Fruit fly (Drosophila melanogaster) whole organism, wandering third instar larva: ENCODE measurements around the gene CG33688.
A peak's percentile ranks its signal among the peaks of the same experiment; 100 is the strongest.

ENCODE experiments used
- Abd-B ChIP-seq: fragments of >200 bp; optimal IDR thresholded peaks from 2 replicates; lab custom pipeline; 2017; ENCODE audit warnings: missing biosample characterization, missing genetic modification characterization
- CG32264 ChIP-seq: fragments of 200-800 bp; sonication (Bioruptor generic); optimal IDR thresholded peaks from 2 replicates; lab custom pipeline; 2016; ENCODE audit warnings: missing biosample characterization, missing genetic modification characterization
- CG9705 ChIP-seq: fragments of 200-800 bp; sonication (Bioruptor generic); optimal IDR thresholded peaks from 2 replicates; lab custom pipeline; 2018; ENCODE audit warnings: missing biosample characterization, mild to moderate bottlenecking, missing genetic modification characterization
- CrebA ChIP-seq: fragments of 200-800 bp; sonication (Bioruptor generic); optimal IDR thresholded peaks from 2 replicates; lab custom pipeline; 2016; ENCODE audit warnings: missing biosample characterization, mild to moderate bottlenecking, missing genetic modification characterization, borderline replicate concordance
- Dfd ChIP-seq: fragments of >200 bp; optimal IDR thresholded peaks from 2 replicates; lab custom pipeline; 2017; ENCODE audit warnings: missing biosample characterization, missing genetic modification characterization
- Dif ChIP-seq: fragments of 200-275, 200-300 bp; sonication (Bioruptor generic); optimal IDR thresholded peaks from 2 replicates; lab custom pipeline; 2018; ENCODE audit warnings: missing biosample characterization, missing genetic modification characterization; ENCODE audit not compliant: partially characterized antibody
- GATAd ChIP-seq: sonication (Bioruptor generic); optimal IDR thresholded peaks from 2 replicates; lab custom pipeline; 2016; ENCODE audit warnings: missing biosample characterization, missing genetic modification characterization
- HLH106 ChIP-seq: fragments of 200-800 bp; optimal IDR thresholded peaks from 3 replicates; lab custom pipeline; 2019; ENCODE audit warnings: missing biosample characterization, mild to moderate bottlenecking, missing genetic modification characterization, moderate library complexity
- Hnf4 ChIP-seq: fragments of 200-800 bp; sonication (Bioruptor generic); optimal IDR thresholded peaks from 2 replicates; lab custom pipeline; 2016; ENCODE audit warnings: missing biosample characterization, mild to moderate bottlenecking, missing genetic modification characterization
- Hr78 ChIP-seq: fragments of >200 bp; optimal IDR thresholded peaks from 2 replicates; lab custom pipeline; 2017; ENCODE audit warnings: missing biosample characterization, missing genetic modification characterization
- Hr83 ChIP-seq: fragments of 200-300 bp; sonication (Bioruptor generic); optimal IDR thresholded peaks from 2 replicates; lab custom pipeline; 2016; ENCODE audit warnings: missing biosample characterization, mild to moderate bottlenecking, missing genetic modification characterization, moderate library complexity; ENCODE audit not compliant: poor library complexity, severe bottlenecking
- Jra ChIP-seq: sonication (Bioruptor generic); optimal IDR thresholded peaks from 2 replicates; lab custom pipeline; 2016; ENCODE audit warnings: missing biosample characterization, missing genetic modification characterization
- Mio ChIP-seq: sonication (Bioruptor generic); optimal IDR thresholded peaks from 2 replicates; lab custom pipeline; 2016; ENCODE audit warnings: missing biosample characterization, missing genetic modification characterization
- Myc ChIP-seq: fragments of >200 bp; optimal IDR thresholded peaks from 2 replicates; lab custom pipeline; 2017
- OdsH ChIP-seq: fragments of 200-800 bp; sonication (Bioruptor generic); optimal IDR thresholded peaks from 2 replicates; lab custom pipeline; 2016; ENCODE audit warnings: missing biosample characterization, mild to moderate bottlenecking, missing genetic modification characterization
- Rel ChIP-seq, 2 experiments: fragments of 200-800 bp; sonication (Bioruptor generic) in 1 of 2; optimal IDR thresholded peaks; 2 replicates in 1 of 2; 3 replicates in 1 of 2; lab custom pipeline; 2016 to 2019; ENCODE audit warnings: mild to moderate bottlenecking in 2 of 2, missing biosample characterization in 2 of 2, missing genetic modification characterization in 2 of 2, moderate library complexity in 1 of 2
- Sp1 ChIP-seq: fragments of 200-800 bp; sonication (Bioruptor generic); optimal IDR thresholded peaks from 3 replicates; lab custom pipeline; 2019; ENCODE audit warnings: missing biosample characterization, mild to moderate bottlenecking, missing genetic modification characterization, moderate library complexity
- Vsx2 ChIP-seq: fragments of 200-300, 225-300 bp; sonication (Bioruptor generic); optimal IDR thresholded peaks from 2 replicates; lab custom pipeline; 2018; ENCODE audit warnings: missing biosample characterization, missing genetic modification characterization; ENCODE audit not compliant: partially characterized antibody
- br ChIP-seq: fragments of 200-800 bp; sonication (Bioruptor generic); optimal IDR thresholded peaks from 2 replicates; lab custom pipeline; 2016; ENCODE audit warnings: missing biosample characterization, missing genetic modification characterization
- brk ChIP-seq: fragments of 200-800 bp; sonication (Bioruptor generic); optimal IDR thresholded peaks from 2 replicates; lab custom pipeline; 2016; ENCODE audit warnings: missing biosample characterization, mild to moderate bottlenecking, missing genetic modification characterization
- dl ChIP-seq, 2 experiments: fragments of 175-275, 200-275 bp in 1 of 2; fragments of 200-275 bp in 1 of 2; sonication (Bioruptor generic); optimal IDR thresholded peaks; lab custom pipeline; 2018; ENCODE audit warnings: mild to moderate bottlenecking in 2 of 2, missing biosample characterization in 2 of 2, missing genetic modification characterization in 2 of 2, moderate library complexity in 2 of 2; ENCODE audit not compliant: partially characterized antibody in 2 of 2, insufficient read depth in 1 of 2
- dmrt93B ChIP-seq: fragments of 200-800 bp; sonication (Bioruptor generic); optimal IDR thresholded peaks from 2 replicates; lab custom pipeline; 2018; ENCODE audit warnings: missing biosample characterization, mild to moderate bottlenecking, missing genetic modification characterization
- dsf ChIP-seq: sonication (Bioruptor generic); optimal IDR thresholded peaks from 2 replicates; lab custom pipeline; 2016; ENCODE audit warnings: missing biosample characterization, missing genetic modification characterization, borderline replicate concordance
- ey ChIP-seq: fragments of 200-800 bp; sonication (Bioruptor generic); optimal IDR thresholded peaks from 2 replicates; lab custom pipeline; 2016; ENCODE audit warnings: missing biosample characterization, missing genetic modification characterization
- foxo ChIP-seq, 2 experiments: fragments of 200-800 bp; sonication (Bioruptor generic); optimal IDR thresholded peaks; 2 replicates in 1 of 2; 3 replicates in 1 of 2; lab custom pipeline; 2016 to 2017; ENCODE audit warnings: missing biosample characterization in 2 of 2, missing genetic modification characterization in 2 of 2
- fru ChIP-seq: fragments of 200-800 bp; sonication (Bioruptor generic); optimal IDR thresholded peaks from 3 replicates; lab custom pipeline; 2016; ENCODE audit warnings: missing biosample characterization, mild to moderate bottlenecking, missing genetic modification characterization
- h ChIP-seq: fragments of 200-800 bp; sonication (Bioruptor generic); optimal IDR thresholded peaks from 3 replicates; lab custom pipeline; 2016; ENCODE audit warnings: missing biosample characterization, mild to moderate bottlenecking, missing genetic modification characterization
- jim ChIP-seq: fragments of 175-275, 200-325 bp; sonication (Bioruptor generic); optimal IDR thresholded peaks from 2 replicates; lab custom pipeline; 2016; ENCODE audit warnings: missing biosample characterization, mild to moderate bottlenecking, missing genetic modification characterization
- lola ChIP-seq: fragments of >200 bp; optimal IDR thresholded peaks from 2 replicates; lab custom pipeline; 2017; ENCODE audit warnings: missing biosample characterization, missing genetic modification characterization
- pan ChIP-seq: fragments of >200 bp; optimal IDR thresholded peaks from 2 replicates; lab custom pipeline; 2017
- psq ChIP-seq: fragments of 200-800 bp; sonication (Bioruptor generic); optimal IDR thresholded peaks from 3 replicates; lab custom pipeline; 2017; ENCODE audit warnings: missing biosample characterization, mild to moderate bottlenecking, missing genetic modification characterization, moderate library complexity
- rgr ChIP-seq: fragments of 200-800 bp; sonication (Bioruptor generic); optimal IDR thresholded peaks from 3 replicates; lab custom pipeline; 2016; ENCODE audit warnings: missing biosample characterization, mild to moderate bottlenecking, missing genetic modification characterization
- sage ChIP-seq: fragments of 200-800 bp; sonication (Bioruptor generic); optimal IDR thresholded peaks from 2 replicates; lab custom pipeline; 2016; ENCODE audit warnings: missing biosample characterization, mild to moderate bottlenecking, missing genetic modification characterization
- sv ChIP-seq: fragments of 200-800 bp; sonication (Bioruptor generic); optimal IDR thresholded peaks from 3 replicates; lab custom pipeline; 2016; ENCODE audit warnings: missing biosample characterization, missing genetic modification characterization
- tai ChIP-seq: sonication (Bioruptor generic); optimal IDR thresholded peaks from 2 replicates; lab custom pipeline; 2016; ENCODE audit warnings: missing biosample characterization, missing genetic modification characterization
- usp ChIP-seq: fragments of >200 bp; optimal IDR thresholded peaks from 2 replicates; lab custom pipeline; 2017; ENCODE audit warnings: missing biosample characterization, missing genetic modification characterization
- woc ChIP-seq: sonication (Bioruptor generic); optimal IDR thresholded peaks from 2 replicates; lab custom pipeline; 2016; ENCODE audit warnings: missing biosample characterization, mild to moderate bottlenecking, missing genetic modification characterization

Gene CG33688

DNA sequence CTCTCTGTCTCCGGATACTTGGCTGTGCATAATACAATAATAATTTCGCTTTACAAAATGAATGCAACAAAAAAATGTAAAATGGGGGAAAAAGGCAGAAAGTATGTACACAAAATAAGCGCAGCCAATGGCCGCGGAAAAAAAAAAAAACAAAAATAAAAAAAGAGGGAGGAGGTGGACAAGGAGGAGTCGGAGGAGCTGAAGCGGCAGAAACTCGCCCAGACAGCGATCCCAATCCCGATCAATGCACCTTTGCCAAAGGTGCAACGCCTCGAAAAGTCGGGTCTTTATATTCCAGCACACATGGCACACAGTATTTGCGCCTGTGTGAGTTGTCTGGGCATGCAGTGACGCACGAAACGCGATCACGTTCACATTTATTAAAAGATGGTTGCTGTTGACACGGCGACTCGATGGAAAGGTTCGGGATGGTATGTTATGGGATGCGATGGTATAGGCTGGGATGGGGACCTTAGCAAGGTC lies 3.5 kb upstream of the CG33688 start:
- TF ChIP-seq CG32264 (GFP tag; lab: Kevin White, UChicago) (peak; percentile 80), Rel (GFP tag; optimal IDR thresholded peaks at IDR 0.05; lab: Kevin White, UChicago) (peak; percentile 83), Rel (tag; optimal IDR thresholded peaks at IDR 0.05; lab: Kevin White, UChicago) (peak; percentile 87), woc (peak; percentile 67), usp (GFP tag; lab: Kevin White, UChicago) (no peak), Vsx2 (GFP tag; lab: Kevin White, UChicago) (peak; percentile 55), psq (GFP tag; lab: Kevin White, UChicago) (peak; percentile 84), Myc (lab: Kevin White, UChicago) (no peak), Sp1 (GFP tag; lab: Kevin White, UChicago) (peak; percentile 74), OdsH (GFP tag; lab: Kevin White, UChicago) (peak; percentile 57), sage (GFP tag; lab: Kevin White, UChicago) (peak; percentile 78), CrebA (peak; percentile 90), Dfd (GFP tag; lab: Kevin White, UChicago) (no peak), Hnf4 (GFP tag; lab: Kevin White, UChicago) (peak; percentile 67), br (GFP tag; lab: Kevin White, UChicago) (peak; percentile 71), GATAd (GFP tag; lab: Kevin White, UChicago) (no peak), HLH106 (tag; lab: Kevin White, UChicago) (no peak), dsf (GFP tag; lab: Kevin White, UChicago) (no peak), jim (GFP tag; lab: Kevin White, UChicago) (peak; percentile 100), h (GFP tag; lab: Kevin White, UChicago) (peak; percentile 86), ey (GFP tag; lab: Kevin White, UChicago) (peak; percentile 44), rgr (GFP tag; lab: Kevin White, UChicago) (peak; percentile 59), pan (no peak), Abd-B (GFP tag; lab: Kevin White, UChicago) (no peak), brk (GFP tag; lab: Kevin White, UChicago) (peak; percentile 74), foxo (GFP tag; optimal IDR thresholded peaks at IDR 0.05; lab: Kevin White, UChicago) (peak; percentile 56 to 64), dl (GFP tag; optimal IDR thresholded peaks at IDR 0.05; lab: Kevin White, UChicago; ENCODE audit: insufficient read depth in 1 of 2, partially characterized antibody in 2 of 2) (peak in 1 of 2 experiments; percentile 5), Jra (peak; percentile 72), dmrt93B (peak; percentile 5), tai (GFP tag; lab: Kevin White, UChicago) (peak; percentile 90), fru (peak; percentile 64), Mio (GFP tag; lab: Kevin White, UChicago) (no peak), CG9705 (GFP tag; lab: Kevin White, UChicago) (no peak), lola (GFP tag; lab: Kevin White, UChicago) (no peak), sv (GFP tag; lab: Kevin White, UChicago) (no peak), Dif (peak; percentile 62), Hr78 (GFP tag; lab: Kevin White, UChicago) (no peak), Hr83 (peak; percentile 66)
- TF ChIP-seq, all 38 proteins: peak for 24

DNA sequence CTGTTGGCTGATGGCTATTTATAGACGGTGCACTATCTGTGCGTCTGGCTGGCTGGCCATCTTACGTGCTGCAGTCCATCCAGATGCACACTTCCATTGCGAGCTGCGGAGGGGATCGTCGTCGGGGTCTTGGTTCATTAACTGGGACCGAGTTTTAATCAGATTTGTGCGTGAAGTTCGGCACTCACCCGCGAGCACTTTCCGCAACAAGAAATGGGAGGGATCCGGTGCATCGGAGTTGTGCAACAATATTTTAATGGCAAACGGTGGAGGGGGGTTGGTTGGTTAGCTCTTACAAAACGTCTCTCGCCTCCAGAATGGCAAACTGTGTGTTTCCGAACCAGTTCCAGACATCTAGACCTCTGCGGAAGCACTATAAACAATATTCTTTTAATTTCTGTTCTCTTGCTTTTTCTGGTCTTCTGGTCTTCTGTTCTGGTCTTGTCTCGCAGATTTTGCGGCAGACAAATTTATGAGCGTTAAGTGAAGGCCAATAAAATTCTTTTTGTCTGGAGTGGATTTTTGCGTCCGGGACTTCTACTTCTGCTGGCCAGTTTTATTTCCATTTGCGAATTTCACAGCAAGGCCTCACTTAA lies 2.3 kb upstream of the CG33688 start:
- TF ChIP-seq Hr78 (GFP tag; lab: Kevin White, UChicago) = no peak
- no peak for TF ChIP-seq jim (GFP tag; lab: Kevin White, UChicago)
- peak; percentile 22 for TF ChIP-seq HLH106 (tag; lab: Kevin White, UChicago)
- TF ChIP-seq rgr (GFP tag; lab: Kevin White, UChicago) = peak; percentile 13
- TF ChIP-seq br (GFP tag; lab: Kevin White, UChicago) = peak; percentile 15
- TF ChIP-seq fru = peak; percentile 36
- peak; percentile 12 for TF ChIP-seq psq (GFP tag; lab: Kevin White, UChicago)
- no peak for TF ChIP-seq GATAd (GFP tag; lab: Kevin White, UChicago)
- peak; percentile 26 for TF ChIP-seq tai (GFP tag; lab: Kevin White, UChicago)
- peak; percentile 13 for TF ChIP-seq dmrt93B
- TF ChIP-seq Dif = no peak
- TF ChIP-seq Sp1 (GFP tag; lab: Kevin White, UChicago) = peak; percentile 31
